Worm (Caenorhabditis elegans): Measurements from ENCODE around the gene chil-3.
A peak's percentile ranks its signal among the peaks of the same experiment; 100 is the strongest.

Gene chil-3

DNA sequence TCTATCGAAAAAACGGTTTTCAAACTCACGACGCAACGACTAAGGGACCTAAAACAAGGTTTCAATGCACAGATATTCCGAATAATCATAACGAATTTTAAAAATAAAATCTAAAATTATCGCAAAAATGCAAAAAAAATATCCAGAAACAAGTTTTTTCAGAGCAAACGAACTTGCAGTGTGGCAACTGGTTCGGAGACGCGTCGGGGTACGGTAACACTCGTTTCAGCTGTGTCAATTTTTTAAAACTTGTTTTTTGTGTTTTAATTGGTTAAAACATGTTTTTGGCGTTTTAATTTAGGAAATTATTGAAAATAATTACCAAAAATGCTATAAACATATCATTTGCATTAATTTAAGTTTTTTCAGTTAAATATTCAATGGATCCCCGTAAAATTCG, 31.1 kb upstream of the chil-3 start, which contains the start of gene C08H9.16:
Gene C08H9.16, plus strand, starts transcription at position 370 of the 400 bp plus-strand sequence.
- TF ChIP-seq Y48G9A.11 (GFP tag; IDR thresholded peaks at IDR 0.05) (no peak), snpc-4 (tag; optimal IDR thresholded peaks at IDR 0.05) (no peak), unc-39 (tag; optimal IDR thresholded peaks at IDR 0.05) (no peak), daf-16 (GFP tag; optimal IDR thresholded peaks at IDR 0.05) (no peak), daf-16 (tag; optimal IDR thresholded peaks at IDR 0.05) (peak; percentile 46), dpl-1 (GFP tag; optimal IDR thresholded peaks at IDR 0.05) (peak; percentile 65), ceh-28 (tag; optimal IDR thresholded peaks at IDR 0.05) (no peak), hlh-11 (tag; optimal IDR thresholded peaks at IDR 0.05) (peak; percentile 57), rbr-2 (tag; optimal IDR thresholded peaks at IDR 0.05) (peak; percentile 20), lin-13 (GFP tag; optimal IDR thresholded peaks at IDR 0.05) (peak; percentile 24), hlh-30 (tag; optimal IDR thresholded peaks at IDR 0.05; ENCODE audit: insufficient read depth) (peak; percentile 45), unc-130 (GFP tag; optimal IDR thresholded peaks at IDR 0.05) (peak; percentile 24), nhr-102 (tag; optimal IDR thresholded peaks at IDR 0.05) (no peak), nhr-11 (tag; optimal IDR thresholded peaks at IDR 0.05) (peak; percentile 67), lsy-2 (tag; optimal IDR thresholded peaks at IDR 0.05) (peak; percentile 89 to 99), mes-2 (tag; optimal IDR thresholded peaks at IDR 0.05; ENCODE audit: poor library complexity, severe bottlenecking) (peak; percentile 68), nhr-6 (tag; optimal IDR thresholded peaks at IDR 0.05) (peak; percentile 13), ceh-20 (GFP tag; IDR thresholded peaks at IDR 0.05) (no peak), D1046.2 (GFP tag; IDR thresholded peaks at IDR 0.05) (peak; percentile 98), php-3 (GFP tag; IDR thresholded peaks at IDR 0.05) (no peak), nhr-25 (tag; optimal IDR thresholded peaks at IDR 0.05; ENCODE audit: borderline replicate concordance, insufficient read depth) (no peak), T26A8.4 (GFP tag; IDR thresholded peaks at IDR 0.05) (no peak), mdt-29 (GFP tag; IDR thresholded peaks at IDR 0.05) (no peak), ceh-44 (GFP tag; IDR thresholded peaks at IDR 0.05) (no peak), spr-1 (tag; optimal IDR thresholded peaks at IDR 0.05) (no peak), ceh-82 (tag; optimal IDR thresholded peaks at IDR 0.05) (no peak), hmg-1.1 (GFP tag; IDR thresholded peaks at IDR 0.05) (peak; percentile 18; the same call in 1 of the 2 replicates), spr-3 (GFP tag; optimal IDR thresholded peaks at IDR 0.05) (no peak), nhr-237 (tag; optimal IDR thresholded peaks at IDR 0.05) (no peak), Y5F2A.4 (GFP tag; optimal IDR thresholded peaks at IDR 0.05) (no peak), mep-1 (tag; optimal IDR thresholded peaks at IDR 0.05) (peak; percentile 67), hif-1 (tag; optimal IDR thresholded peaks at IDR 0.05) (peak in 1 of 2 experiments; percentile 18), ZK546.5 (tag; optimal IDR thresholded peaks at IDR 0.05) (no peak), ZK337.2 (GFP tag; IDR thresholded peaks at IDR 0.05) (no peak), mxl-2 (GFP tag; conservative IDR thresholded peaks at IDR 0.05) (no peak), pha-4 (GFP tag; IDR thresholded peaks at IDR 0.05) (no peak), pha-4 (tag; optimal IDR thresholded peaks at IDR 0.05) (peak; percentile 59), aha-1 (tag) (peak; percentile 49), lin-38 (GFP tag; IDR thresholded peaks at IDR 0.05) (no peak), nhr-77 (tag; optimal IDR thresholded peaks at IDR 0.05) (peak; percentile 43), ctbp-1 (GFP tag; IDR thresholded peaks at IDR 0.05) (no peak), dve-1 (tag; optimal IDR thresholded peaks at IDR 0.05; ENCODE audit: insufficient read depth) (peak; percentile 57), dmd-6 (GFP tag; IDR thresholded peaks at IDR 0.05) (peak; percentile 26; the same call in 1 of the 2 replicates), skn-1 (tag; optimal IDR thresholded peaks at IDR 0.05) (no peak), egl-43 (GFP tag; IDR thresholded peaks at IDR 0.05) (no peak)
